Worm (Caenorhabditis elegans) whole organism, L4 larva: ENCODE data around the gene atf-7.

ENCODE experiments used
- F10B5.3 ChIP-seq: sonication (generic microtip); optimal IDR thresholded peaks from 2 replicates; lab custom pipeline; 2016; ENCODE audit warnings: mild to moderate bottlenecking, missing genetic modification characterization, missing compliant biosample characterization
- F26F4.8 ChIP-seq: fragments of 200-800 bp; sonication (Bioruptor generic); conservative IDR thresholded peaks from 2 replicates; pipeline ENCODE4 v1.3.6; 2022; ENCODE audit warnings: missing genetic modification characterization, missing compliant biosample characterization
- F49E8.2 ChIP-seq: sonication (generic microtip); optimal IDR thresholded peaks from 2 replicates; lab custom pipeline; 2016; ENCODE audit warnings: missing compliant biosample characterization, mild to moderate bottlenecking, missing genetic modification characterization, borderline replicate concordance
- R02D3.7 ChIP-seq: fragments of 150-350 bp; sonication (generic microtip); optimal IDR thresholded peaks from 3 replicates; lab custom pipeline; 2014; ENCODE audit warnings: missing biosample characterization, missing genetic modification characterization
- T20F7.1 ChIP-seq: fragments of 200-800 bp; sonication (Bioruptor generic); optimal IDR thresholded peaks from 2 replicates; lab custom pipeline; 2018; ENCODE audit warnings: mild to moderate bottlenecking, missing genetic modification characterization, missing compliant biosample characterization
- Y75B8A.6 ChIP-seq: fragments of 200-800 bp; sonication (Bioruptor generic); IDR thresholded peaks from 2 replicates; pipeline ENCODE4 v1.3.6; 2022; ENCODE audit warnings: missing genetic modification reagents, missing genetic modification characterization, missing compliant biosample characterization
- ZK337.2 ChIP-seq: fragments of 200-800 bp; sonication (Bioruptor generic); IDR thresholded peaks from 2 replicates; pipeline ENCODE4 v1.3.6; 2022; ENCODE audit warnings: missing genetic modification reagents, missing genetic modification characterization, missing compliant biosample characterization
- ZK546.5 ChIP-seq, 2 experiments: sonication (generic microtip); optimal IDR thresholded peaks; 2 replicates each; lab custom pipeline; 2017; ENCODE audit warnings: missing biosample characterization in 2 of 2, missing genetic modification characterization in 2 of 2
- arid-1 ChIP-seq: fragments of 200-800 bp; sonication (Bioruptor generic); conservative IDR thresholded peaks from 2 replicates; pipeline ENCODE4 v1.3.6; 2022; ENCODE audit warnings: missing genetic modification reagents, missing genetic modification characterization, missing compliant biosample characterization
- attf-4 ChIP-seq: sonication (generic microtip); optimal IDR thresholded peaks from 3 replicates; lab custom pipeline; 2017; ENCODE audit warnings: missing biosample characterization, missing genetic modification characterization
- ceh-28 ChIP-seq: fragments of 150-350 bp; optimal IDR thresholded peaks from 2 replicates; lab custom pipeline; 2014; ENCODE audit warnings: missing biosample characterization, missing genetic modification reagents, missing genetic modification characterization
- ceh-44 ChIP-seq: fragments of 200-800 bp; sonication (Bioruptor generic); IDR thresholded peaks from 2 replicates; pipeline ENCODE4 v1.3.6; 2022; ENCODE audit warnings: missing genetic modification reagents, missing genetic modification characterization, missing compliant biosample characterization
- ceh-82 ChIP-seq: sonication (generic microtip); optimal IDR thresholded peaks from 2 replicates; lab custom pipeline; 2017; ENCODE audit warnings: missing biosample characterization, missing genetic modification characterization
- daf-8 ChIP-seq: fragments of 200-800 bp; sonication (Bioruptor generic); IDR thresholded peaks from 2 replicates; pipeline ENCODE4 v1.3.6; 2022; ENCODE audit warnings: missing genetic modification characterization, missing compliant biosample characterization
- dmd-6 ChIP-seq: fragments of 200-800 bp; sonication (Bioruptor generic); IDR thresholded peaks from 2 replicates; pipeline ENCODE4 v1.3.6; 2022; ENCODE audit warnings: missing genetic modification reagents, missing genetic modification characterization, missing compliant biosample characterization
- dmd-8 ChIP-seq: fragments of 200-800 bp; sonication (Bioruptor generic); IDR thresholded peaks from 2 replicates; pipeline ENCODE4 v1.3.6; 2022; ENCODE audit warnings: missing genetic modification characterization, missing compliant biosample characterization
- duxl-1 ChIP-seq: sonication (generic microtip); optimal IDR thresholded peaks from 2 replicates; lab custom pipeline; 2016; ENCODE audit warnings: mild to moderate bottlenecking, missing genetic modification characterization, moderate library complexity, missing compliant biosample characterization; ENCODE audit not compliant: poor library complexity
- fos-1 ChIP-seq: fragments of 150-350 bp; optimal IDR thresholded peaks from 2 replicates; lab custom pipeline; 2014; ENCODE audit warnings: missing biosample characterization, missing genetic modification characterization
- hmg-1.1 ChIP-seq: fragments of 200-800 bp; sonication (Bioruptor generic); IDR thresholded peaks from 2 replicates; pipeline ENCODE4 v1.3.6; 2022; ENCODE audit warnings: missing genetic modification reagents, missing genetic modification characterization, missing compliant biosample characterization
- lim-7 ChIP-seq: fragments of 200-800 bp; sonication (Bioruptor generic); IDR thresholded peaks from 2 replicates; pipeline ENCODE4 v1.3.6; 2022; ENCODE audit warnings: missing genetic modification characterization, missing compliant biosample characterization
- lin-1 ChIP-seq: fragments of 200-800 bp; sonication (Bioruptor generic); IDR thresholded peaks from 2 replicates; pipeline ENCODE4 v1.3.6; 2022; ENCODE audit warnings: missing genetic modification reagents, missing genetic modification characterization, missing compliant biosample characterization
- lin-13 ChIP-seq: fragments of 150-350 bp; optimal IDR thresholded peaks from 2 replicates; lab custom pipeline; 2014; ENCODE audit warnings: missing biosample characterization, missing genetic modification reagents, missing genetic modification characterization
- lsy-2 ChIP-seq, 2 experiments: fragments of 150-350 bp in 1 of 2; sonication (generic microtip) in 1 of 2; optimal IDR thresholded peaks; 2 replicates each; lab custom pipeline; 2014 to 2017; ENCODE audit warnings: missing biosample characterization in 2 of 2, missing genetic modification characterization in 2 of 2
- madf-5 ChIP-seq, 2 experiments: fragments of 200-800 bp; sonication (Bioruptor generic); IDR thresholded peaks; 2 replicates each; pipeline ENCODE4 v1.3.6; 2022; ENCODE audit warnings: missing compliant biosample characterization in 2 of 2, missing genetic modification characterization in 2 of 2
- madf-9 ChIP-seq: fragments of 200-800 bp; sonication (Bioruptor generic); conservative IDR thresholded peaks from 2 replicates; pipeline ENCODE4 v1.3.6; 2022; ENCODE audit warnings: missing genetic modification reagents, missing genetic modification characterization, missing compliant biosample characterization
- mep-1 ChIP-seq: fragments of 150-350 bp; sonication (generic microtip); optimal IDR thresholded peaks from 3 replicates; lab custom pipeline; 2014; ENCODE audit warnings: missing biosample characterization, missing genetic modification characterization
- nhr-25 ChIP-seq: sonication (generic microtip); optimal IDR thresholded peaks from 2 replicates; lab custom pipeline; 2017; ENCODE audit warnings: missing genetic modification characterization, mild to moderate bottlenecking, missing compliant biosample characterization, antibody characterized with exemption, moderate library complexity, borderline replicate concordance; ENCODE audit not compliant: insufficient read depth
- nhr-76 ChIP-seq: fragments of 150-350 bp; optimal IDR thresholded peaks from 2 replicates; lab custom pipeline; 2014; ENCODE audit warnings: missing biosample characterization, missing genetic modification characterization
- pha-4 ChIP-seq, 2 experiments: fragments of 150-350 bp in 1 of 2; fragments of 200-800 bp in 1 of 2; sonication (Bioruptor generic) in 1 of 2; IDR thresholded peaks in 1 of 2; optimal IDR thresholded peaks in 1 of 2; 2 replicates each; pipeline versions ENCODE4 v1.3.6 to Lab custom; 2014 to 2022; ENCODE audit warnings: missing genetic modification characterization in 2 of 2, missing genetic modification reagents in 2 of 2, missing biosample characterization in 1 of 2, missing compliant biosample characterization in 1 of 2
- php-3 ChIP-seq: fragments of 200-800 bp; sonication (Bioruptor generic); IDR thresholded peaks from 2 replicates; pipeline ENCODE4 v1.3.6; 2022; ENCODE audit warnings: missing genetic modification reagents, missing genetic modification characterization, missing compliant biosample characterization
- set-16 ChIP-seq: fragments of 200-800 bp; sonication (Bioruptor generic); IDR thresholded peaks from 2 replicates; pipeline ENCODE4 v1.3.6; 2022; ENCODE audit warnings: missing genetic modification reagents, missing genetic modification characterization, missing compliant biosample characterization
- skn-1 ChIP-seq: fragments of 150-350 bp; optimal IDR thresholded peaks from 2 replicates; lab custom pipeline; 2014; ENCODE audit warnings: missing biosample characterization, missing genetic modification characterization
- snpc-1.2 ChIP-seq: fragments of 200-800 bp; sonication (Bioruptor generic); IDR thresholded peaks from 2 replicates; pipeline ENCODE4 v1.3.6; 2022; ENCODE audit warnings: missing genetic modification reagents, missing genetic modification characterization, missing compliant biosample characterization
- spr-1 ChIP-seq: sonication (generic microtip); optimal IDR thresholded peaks from 2 replicates; lab custom pipeline; 2016; ENCODE audit warnings: mild to moderate bottlenecking, missing genetic modification characterization, missing compliant biosample characterization
- spr-3 ChIP-seq: fragments of 200-800 bp; sonication (Bioruptor generic); optimal IDR thresholded peaks from 2 replicates; lab custom pipeline; 2018; ENCODE audit warnings: mild to moderate bottlenecking, missing genetic modification characterization, missing compliant biosample characterization
- tag-97 ChIP-seq: fragments of 200-800 bp; sonication (Bioruptor generic); IDR thresholded peaks from 2 replicates; pipeline ENCODE4 v1.3.6; 2022; ENCODE audit warnings: missing genetic modification characterization, missing compliant biosample characterization
- tra-1 ChIP-seq: fragments of 200-800 bp; sonication (Bioruptor generic); IDR thresholded peaks from 2 replicates; pipeline ENCODE4 v1.3.6; 2022; ENCODE audit warnings: missing genetic modification reagents, missing genetic modification characterization, missing compliant biosample characterization
- unc-130 ChIP-seq: sonication (generic microtip); optimal IDR thresholded peaks from 2 replicates; lab custom pipeline; 2016; ENCODE audit warnings: missing genetic modification reagents, missing genetic modification characterization, missing compliant biosample characterization
- unc-62 ChIP-seq, 3 experiments: fragments of 150-350 bp in 1 of 3; sonication (generic microtip); optimal IDR thresholded peaks in 2 of 3; peaks in 1 of 3; 1 replicate in 1 of 3; 2 replicates in 2 of 3; lab custom pipeline; 2014 to 2017; ENCODE audit warnings: missing biosample characterization in 3 of 3, missing genetic modification characterization in 3 of 3, missing genetic modification reagents in 3 of 3, missing genotype in 1 of 3
- vab-7 ChIP-seq: fragments of 200-800 bp; sonication (Bioruptor generic); IDR thresholded peaks from 2 replicates; pipeline ENCODE4 v1.3.6; 2022; ENCODE audit warnings: missing genetic modification reagents, missing genetic modification characterization, missing compliant biosample characterization
- zip-11 ChIP-seq: fragments of 200-800 bp; sonication (Bioruptor generic); IDR thresholded peaks from 2 replicates; pipeline ENCODE4 v1.3.6; 2022; ENCODE audit warnings: missing genetic modification characterization, missing compliant biosample characterization
- ztf-7 ChIP-seq: fragments of 150-350 bp; optimal IDR thresholded peaks from 2 replicates; lab custom pipeline; 2014; ENCODE audit warnings: missing biosample characterization, missing genetic modification characterization

atf-7 gene

DNA sequence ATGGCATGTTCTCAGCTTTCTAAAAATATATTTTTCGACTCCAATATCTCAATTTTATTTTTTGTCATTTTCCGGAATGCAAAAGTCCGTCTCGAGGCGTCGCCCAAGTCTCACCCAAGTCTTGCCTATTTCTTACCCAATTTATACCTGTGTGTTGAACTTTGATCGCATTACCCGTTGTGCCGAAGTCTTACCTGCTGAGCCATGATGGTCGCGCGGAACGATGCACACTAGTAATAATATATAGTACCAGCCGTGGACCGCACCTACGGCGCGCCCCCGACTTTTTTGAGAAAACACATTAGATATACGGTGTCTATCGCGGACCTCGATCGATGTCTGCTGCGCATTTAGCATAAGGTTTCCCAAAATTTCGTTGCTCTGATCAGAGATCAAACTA, 14.5 kb downstream of the atf-7 start:
- TF ChIP-seq F26F4.8 (GFP tag; lab: Robert Waterston, UW) (peak; percentile 78; the same call in 1 of the 2 replicates), dmd-8 (0 out of 2 replicates have a peak, but pooled peaks have one; percentile 71), arid-1 (GFP tag; lab: Robert Waterston, UW) (peak; percentile 51; the same call in 1 of the 2 replicates), tra-1 (GFP tag; lab: Robert Waterston, UW) (0 out of 2 replicates have a peak, but pooled peaks have one; percentile 32)

DNA sequence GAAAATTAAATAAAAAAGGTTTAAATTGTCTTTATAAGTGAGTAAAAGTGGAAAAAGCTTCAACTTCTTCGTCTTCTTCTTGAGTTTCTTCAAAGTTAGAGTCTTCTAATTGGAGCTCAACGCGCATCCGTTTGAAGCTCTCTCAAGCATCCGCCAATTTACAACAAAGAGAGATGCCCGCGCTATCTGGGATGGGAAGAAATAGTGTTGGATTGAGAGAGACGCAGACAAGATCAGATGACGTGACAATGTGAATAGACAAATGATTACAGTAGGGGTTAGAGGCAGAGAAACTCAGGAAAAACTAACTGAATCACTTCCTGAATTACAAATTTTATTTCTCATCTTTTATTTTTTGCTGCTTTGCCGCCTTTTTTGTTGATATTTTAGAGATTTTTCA, 15.9 kb downstream of the atf-7 start:
- TF ChIP-seq hmg-1.1 (GFP tag; lab: Robert Waterston, UW) (no peak), tag-97 (no peak), lsy-2 (tag; optimal IDR thresholded peaks at IDR 0.05; lab: Kevin White, UChicago) (peak in 1 of 2 experiments; percentile 17), nhr-25 (tag; lab: Kevin White, UChicago) (no peak), dmd-6 (GFP tag; lab: Robert Waterston, UW) (no peak), zip-11 (GFP tag; lab: Robert Waterston, UW) (no peak)
- TF ChIP-seq, all 104 proteins: peak for 1

DNA sequence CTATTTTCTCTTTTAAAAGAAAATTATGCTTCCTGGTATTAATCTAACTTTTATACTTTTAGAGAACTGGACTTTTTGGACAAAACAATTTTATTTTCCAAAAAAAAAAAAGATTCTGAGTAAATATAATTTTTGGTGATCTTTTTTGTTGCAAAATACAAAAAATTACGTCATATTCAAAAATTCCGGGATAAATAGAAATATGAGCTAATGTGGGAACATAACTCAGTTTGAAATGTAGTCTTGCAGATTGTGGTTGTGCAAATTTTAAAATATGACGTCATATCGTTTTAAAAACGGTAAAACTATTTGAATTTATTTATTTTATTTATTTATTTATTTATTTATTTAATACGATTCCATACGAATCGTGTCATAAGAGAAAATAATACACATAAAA, 17.1 kb downstream of the atf-7 start:
- TF ChIP-seq madf-5 (GFP tag; IDR thresholded peaks at IDR 0.05; lab: Robert Waterston, UW) (no peak), unc-62 (GFP tag; optimal IDR thresholded peaks at IDR 0.05 in 1 of 2; lab: Kevin White, UChicago) (no peak), unc-62 (tag; optimal IDR thresholded peaks at IDR 0.05; lab: Kevin White, UChicago) (no peak), unc-130 (GFP tag; lab: Kevin White, UChicago) (no peak), madf-9 (GFP tag; lab: Robert Waterston, UW) (no peak), daf-8 (no peak), set-16 (GFP tag; lab: Robert Waterston, UW) (no peak), lin-13 (GFP tag; lab: Kevin White, UChicago) (no peak), fos-1 (tag; lab: Kevin White, UChicago) (no peak), T20F7.1 (GFP tag; lab: Kevin White, UChicago) (no peak), spr-3 (no peak), duxl-1 (tag; lab: Kevin White, UChicago) (no peak), spr-1 (tag; lab: Kevin White, UChicago) (no peak)
- TF ChIP-seq, all 104 proteins: peak for 0

DNA sequence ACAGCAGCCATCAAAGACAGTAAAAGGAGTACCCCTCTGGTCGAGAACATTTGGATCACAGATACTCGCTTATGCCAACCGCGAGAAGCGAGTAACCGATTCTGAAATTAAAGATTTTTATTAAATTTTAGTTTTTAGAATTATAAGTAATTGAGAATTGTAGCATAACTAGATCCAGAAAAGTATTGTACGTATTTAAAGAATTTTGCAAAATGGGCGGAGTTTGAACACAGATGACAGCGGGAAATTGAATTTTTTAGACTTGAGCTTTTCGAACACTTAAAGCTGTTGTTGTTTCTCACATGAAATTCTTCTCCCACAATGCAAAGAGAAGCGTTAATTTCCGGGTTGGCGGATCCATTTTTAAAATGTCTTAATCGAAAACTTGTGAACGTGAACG, 21.4 kb downstream of the atf-7 start, which contains the start of gene ins-17:
TSS of gene ins-17 (minus strand) at position 101 of the 400 bp plus-strand sequence.
- no peak for TF ChIP-seq F10B5.3 (tag; lab: Kevin White, UChicago)
- TF ChIP-seq, all 104 proteins: peak for 0

DNA sequence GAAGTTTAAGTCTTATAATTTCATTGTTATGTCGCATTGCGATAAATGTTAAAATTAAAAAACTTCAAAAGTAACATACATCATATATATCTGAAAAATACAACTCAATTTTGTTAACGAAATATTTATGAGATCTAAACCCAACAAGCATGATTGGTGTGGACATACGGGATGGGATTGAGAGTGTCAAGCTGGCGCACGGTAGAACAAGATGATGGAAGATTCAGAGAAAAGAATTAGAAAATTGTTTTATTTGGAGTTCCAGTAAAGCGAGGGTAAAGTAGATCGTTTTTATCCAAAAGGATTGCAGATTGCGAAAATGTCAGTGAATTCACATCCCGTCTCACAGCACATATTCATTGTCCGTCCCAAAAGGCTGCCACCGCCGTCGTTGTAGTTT, 22.0 kb downstream of the atf-7 start:
- TF ChIP-seq php-3 (GFP tag; lab: Robert Waterston, UW) (no peak), lim-7 (no peak), F49E8.2 (tag; lab: Kevin White, UChicago) (peak; percentile 71), ZK337.2 (GFP tag; lab: Robert Waterston, UW) (no peak), mep-1 (no peak), ZK546.5 (tag; optimal IDR thresholded peaks at IDR 0.05; lab: Kevin White, UChicago) (no peak), R02D3.7 (tag; lab: Kevin White, UChicago) (no peak), attf-4 (tag; lab: Kevin White, UChicago) (no peak), ceh-28 (no peak), vab-7 (no peak), skn-1 (tag; lab: Kevin White, UChicago) (no peak), madf-5 (GFP tag; IDR thresholded peaks at IDR 0.05; lab: Robert Waterston, UW) (0 out of 4 replicates have a peak, but pooled peaks of 1 of the 2 experiments have one; percentile 21), nhr-76 (tag; lab: Kevin White, UChicago) (no peak), nhr-25 (tag; lab: Kevin White, UChicago) (no peak), ztf-7 (tag; lab: Kevin White, UChicago) (no peak), lin-1 (no peak), ceh-44 (GFP tag; lab: Robert Waterston, UW) (no peak), snpc-1.2 (GFP tag; lab: Robert Waterston, UW) (peak; percentile 49; the same call in 1 of the 2 replicates), arid-1 (GFP tag; lab: Robert Waterston, UW) (no peak), pha-4 (GFP tag; IDR thresholded peaks at IDR 0.05; lab: Robert Waterston, UW) (0 out of 2 replicates have a peak, but pooled peaks have one; percentile 32), pha-4 (tag; optimal IDR thresholded peaks at IDR 0.05; lab: Kevin White, UChicago) (no peak), F26F4.8 (GFP tag; lab: Robert Waterston, UW) (no peak), Y75B8A.6 (GFP tag; lab: Robert Waterston, UW) (no peak), ceh-82 (tag; lab: Kevin White, UChicago) (no peak)
